Worm (Caenorhabditis elegans) whole organism, L2 larva: ENCODE measurements around the gene ech-2.

Experiments used
- elt-3 ChIP-seq: sonication (generic microtip); optimal IDR thresholded peaks from 2 replicates; lab custom pipeline; 2017; ENCODE audit warnings: missing biosample characterization, missing genetic modification characterization
- lin-39 ChIP-seq: fragments of 150-350 bp; optimal IDR thresholded peaks from 2 replicates; lab custom pipeline; 2014; ENCODE audit warnings: missing biosample characterization, missing genetic modification reagents, missing genetic modification characterization
- nhr-11 ChIP-seq: fragments of 150-350 bp; optimal IDR thresholded peaks from 2 replicates; lab custom pipeline; 2014; ENCODE audit warnings: missing biosample characterization, missing genetic modification characterization

- no peak for TF ChIP-seq elt-3 (tag; lab: Kevin White, UChicago)
- TF ChIP-seq nhr-11 (tag; lab: Kevin White, UChicago), result no peak
- no peak for TF ChIP-seq lin-39
Observed at ce11 chrIV:11878249-11878648, 22.1 kb upstream of the ech-2 start, which contains the start of gene cutl-27.
